Worm (Caenorhabditis elegans): ENCODE measurements around the gene Y41G9A.10.

The Y41G9A.10 gene

ce11 chrX:2981715-2982114, 35.4 kb upstream of the Y41G9A.10 start, which contains the start of gene nspg-5:
nspg-5 (plus strand) TSS chrX:2982015.
- TF ChIP-seq pqm-1 (tag; optimal IDR thresholded peaks at IDR 0.05) = no peak
- no peak for TF ChIP-seq nhr-237 (tag; optimal IDR thresholded peaks at IDR 0.05)
- no peak for TF ChIP-seq mdl-1 (tag; optimal IDR thresholded peaks at IDR 0.05)
- no peak for TF ChIP-seq snu-23 (GFP tag; optimal IDR thresholded peaks at IDR 0.05)
- TF ChIP-seq nhr-84 (tag; optimal IDR thresholded peaks at IDR 0.05) = no peak
- TF ChIP-seq nhr-71 (tag; optimal IDR thresholded peaks at IDR 0.05) = no peak
- no peak for TF ChIP-seq ceh-90 (tag; optimal IDR thresholded peaks at IDR 0.05)
- TF ChIP-seq snpc-4 (tag; optimal IDR thresholded peaks at IDR 0.05) = no peak
- no peak for TF ChIP-seq efl-3 (GFP tag; optimal IDR thresholded peaks at IDR 0.05)
- TF ChIP-seq isw-1 (GFP tag; IDR thresholded peaks at IDR 0.05) = no peak
- TF ChIP-seq fkh-4 (tag; optimal IDR thresholded peaks at IDR 0.05; ENCODE audit: borderline replicate concordance) = no peak
- TF ChIP-seq ceh-82 (tag; optimal IDR thresholded peaks at IDR 0.05) = no peak
- TF ChIP-seq rnt-1 (tag; optimal IDR thresholded peaks at IDR 0.05) = no peak
- no peak for TF ChIP-seq fos-1 (tag; optimal IDR thresholded peaks at IDR 0.05)
- TF ChIP-seq lin-39 (tag; optimal IDR thresholded peaks at IDR 0.05) = no peak
- no peak for TF ChIP-seq aha-1 (tag; optimal IDR thresholded peaks at IDR 0.05)
- no peak for TF ChIP-seq ceh-8 (GFP tag; optimal IDR thresholded peaks at IDR 0.05)
- TF ChIP-seq fkh-8 (tag; optimal IDR thresholded peaks at IDR 0.05) = no peak
- no peak for TF ChIP-seq C16A3.4 (tag; optimal IDR thresholded peaks at IDR 0.05)
- no peak for TF ChIP-seq lir-3 (tag; optimal IDR thresholded peaks at IDR 0.05; ENCODE audit: poor library complexity)

- TF ChIP-seq aly-2 (tag; optimal IDR thresholded peaks at IDR 0.05) (no peak), efl-3 (GFP tag; optimal IDR thresholded peaks at IDR 0.05) (no peak), skn-1 (tag; optimal IDR thresholded peaks at IDR 0.05) (no peak)
Observed at ce11 chrX:2978100-2978499, 31.7 kb upstream of the Y41G9A.10 start.

- TF ChIP-seq nhr-20 (tag; optimal IDR thresholded peaks at IDR 0.05) (no peak), elt-2 (tag; optimal IDR thresholded peaks at IDR 0.05) (no peak), ztf-4 (tag; optimal IDR thresholded peaks at IDR 0.05) (no peak), ceh-88 (GFP tag; IDR thresholded peaks at IDR 0.05) (no peak), tlp-1 (tag; optimal IDR thresholded peaks at IDR 0.05) (no peak), ces-1 (GFP tag; optimal IDR thresholded peaks at IDR 0.05) (no peak), elt-3 (tag; optimal IDR thresholded peaks at IDR 0.05) (no peak), efl-3 (GFP tag; optimal IDR thresholded peaks at IDR 0.05) (no peak)
Observed at ce11 chrX:2976148-2976547, 29.8 kb upstream of the Y41G9A.10 start, which contains the start of gene aakg-3. aakg-3 (plus strand) TSS chrX:2976448.

- TF ChIP-seq xbp-1 (tag; optimal IDR thresholded peaks at IDR 0.05) (peak; percentile 8), lsy-2 (tag; optimal IDR thresholded peaks at IDR 0.05) (peak in 1 of 2 experiments; percentile 17), lin-14 (GFP tag; optimal IDR thresholded peaks at IDR 0.05) (peak; percentile 58), egl-27 (tag; optimal IDR thresholded peaks at IDR 0.05) (no peak), dsc-1 (tag; optimal IDR thresholded peaks at IDR 0.05) (peak; percentile 52), snu-23 (GFP tag; optimal IDR thresholded peaks at IDR 0.05) (peak; percentile 13), pag-3 (tag; optimal IDR thresholded peaks at IDR 0.05; ENCODE audit: borderline replicate concordance, insufficient read depth) (peak; percentile 8), nhr-77 (tag; optimal IDR thresholded peaks at IDR 0.05) (no peak), nhr-71 (tag; optimal IDR thresholded peaks at IDR 0.05) (peak; percentile 56), rnt-1 (tag; optimal IDR thresholded peaks at IDR 0.05) (peak; percentile 64)
Observed at ce11 chrX:2975421-2975820, 29.1 kb upstream of the Y41G9A.10 start.
